Worm (Caenorhabditis elegans): ENCODE measurements around the gene Y49F6B.20.

Gene Y49F6B.20

ce11 chrII:3441377-3441776 lies 29.1 kb downstream of the Y49F6B.20 start, which contains the start of gene C16C8.27:
TSS of gene C16C8.27 (plus strand) at chrII:3441677.
- TF ChIP-seq blmp-1 (tag; optimal IDR thresholded peaks at IDR 0.05; ENCODE audit: insufficient read depth) (no peak), ztf-1 (GFP tag; conservative IDR thresholded peaks at IDR 0.05) (no peak), nhr-25 (tag; optimal IDR thresholded peaks at IDR 0.05) (no peak), mdl-1 (tag; optimal IDR thresholded peaks at IDR 0.05) (no peak), ztf-11 (tag; optimal IDR thresholded peaks at IDR 0.05) (no peak), skn-1 (tag; optimal IDR thresholded peaks at IDR 0.05) (no peak), dmd-4 (tag; optimal IDR thresholded peaks at IDR 0.05) (no peak)

- TF ChIP-seq nhr-12 (tag; optimal IDR thresholded peaks at IDR 0.05): no peak
- TF ChIP-seq ceh-16 (tag; optimal IDR thresholded peaks at IDR 0.05): no peak
- TF ChIP-seq nhr-237 (tag; optimal IDR thresholded peaks at IDR 0.05): no peak
These were observed 29.9 kb downstream of the Y49F6B.20 start, which contains the start of gene C16C8.17 for ce11 chrII:3440641-3440926. TSS of gene C16C8.17 (plus strand) at chrII:3440827.

- TF ChIP-seq sma-3 (GFP tag; optimal IDR thresholded peaks at IDR 0.05) (peak; percentile 66), fos-1 (tag; optimal IDR thresholded peaks at IDR 0.05) (peak; percentile 72), nhr-237 (tag; optimal IDR thresholded peaks at IDR 0.05) (no peak), sma-9 (GFP tag; optimal IDR thresholded peaks at IDR 0.05) (peak; percentile 90), sma-9 (tag; optimal IDR thresholded peaks at IDR 0.05) (no peak), snpc-4 (tag; optimal IDR thresholded peaks at IDR 0.05) (peak; percentile 59)
These were observed 30.4 kb downstream of the Y49F6B.20 start for ce11 chrII:3439842-3440640.

ce11 chrII:3439244-3439698 lies 31.2 kb downstream of the Y49F6B.20 start:
- TF ChIP-seq lin-11 (tag; optimal IDR thresholded peaks at IDR 0.05) (no peak), dmd-4 (tag; optimal IDR thresholded peaks at IDR 0.05) (no peak), lsy-2 (tag; optimal IDR thresholded peaks at IDR 0.05) (no peak), alr-1 (tag; optimal IDR thresholded peaks at IDR 0.05) (no peak), aly-2 (tag; optimal IDR thresholded peaks at IDR 0.05) (no peak), ztf-1 (GFP tag; conservative IDR thresholded peaks at IDR 0.05) (no peak), Y55F3AM.14 (GFP tag; optimal IDR thresholded peaks at IDR 0.05) (no peak), skn-1 (tag; optimal IDR thresholded peaks at IDR 0.05) (no peak), nhr-12 (tag; optimal IDR thresholded peaks at IDR 0.05) (no peak), nhr-21 (tag; optimal IDR thresholded peaks at IDR 0.05) (peak; percentile 6), unc-55 (GFP tag; optimal IDR thresholded peaks at IDR 0.05) (no peak), mab-5 (tag; optimal IDR thresholded peaks at IDR 0.05) (no peak), crh-2 (tag; optimal IDR thresholded peaks at IDR 0.05) (peak; percentile 29), nhr-10 (tag; optimal IDR thresholded peaks at IDR 0.05) (no peak), sem-4 (tag; optimal IDR thresholded peaks at IDR 0.05) (no peak), gmeb-1 (tag; optimal IDR thresholded peaks at IDR 0.05) (peak; percentile 46), mbf-1 (tag; optimal IDR thresholded peaks at IDR 0.05) (no peak), lin-39 (tag; optimal IDR thresholded peaks at IDR 0.05) (no peak), nhr-25 (tag; optimal IDR thresholded peaks at IDR 0.05) (no peak), zag-1 (tag; optimal IDR thresholded peaks at IDR 0.05) (no peak), nhr-6 (tag; optimal IDR thresholded peaks at IDR 0.05) (no peak), fos-1 (tag; optimal IDR thresholded peaks at IDR 0.05) (peak; percentile 64), ztf-4 (tag; optimal IDR thresholded peaks at IDR 0.05) (no peak), peb-1 (tag; optimal IDR thresholded peaks at IDR 0.05) (no peak), sma-3 (GFP tag; optimal IDR thresholded peaks at IDR 0.05) (peak; percentile 68), lin-13 (GFP tag; optimal IDR thresholded peaks at IDR 0.05) (peak; percentile 27), nhr-11 (tag; optimal IDR thresholded peaks at IDR 0.05) (no peak), nhr-77 (tag; optimal IDR thresholded peaks at IDR 0.05) (no peak), unc-39 (tag; optimal IDR thresholded peaks at IDR 0.05) (no peak), elt-3 (tag; optimal IDR thresholded peaks at IDR 0.05) (no peak), ztf-11 (tag; optimal IDR thresholded peaks at IDR 0.05) (no peak), ZK546.5 (tag; optimal IDR thresholded peaks at IDR 0.05) (no peak), blmp-1 (tag; optimal IDR thresholded peaks at IDR 0.05; ENCODE audit: insufficient read depth) (no peak), elt-1 (tag; optimal IDR thresholded peaks at IDR 0.05) (no peak), nhr-23 (tag; optimal IDR thresholded peaks at IDR 0.05) (no peak), unc-62 (GFP tag; optimal IDR thresholded peaks at IDR 0.05) (no peak), sma-9 (GFP tag; optimal IDR thresholded peaks at IDR 0.05) (peak; percentile 16), sma-9 (tag; optimal IDR thresholded peaks at IDR 0.05) (no peak), F13H6.1 (tag; optimal IDR thresholded peaks at IDR 0.05) (no peak), mdl-1 (tag; optimal IDR thresholded peaks at IDR 0.05) (no peak), ceh-82 (tag; optimal IDR thresholded peaks at IDR 0.05) (no peak), C34F6.9 (tag; optimal IDR thresholded peaks at IDR 0.05) (no peak), R02D3.7 (tag; optimal IDR thresholded peaks at IDR 0.05) (no peak)

Data from whole organism, L2 larva.